Fruit fly (Drosophila melanogaster): ENCODE data around the gene Sarm.

Sarm gene

dm6 chr3L:8028493-8029193 is 35.0 kb upstream of the Sarm start (continued):
- TF ChIP-seq CG7963 (GFP tag; IDR thresholded peaks at IDR 0.05; ENCODE audit: partially characterized antibody) (peak; percentile 61; the same call in 2 of the 3 replicates), Scr (GFP tag; IDR thresholded peaks at IDR 0.05; ENCODE audit: partially characterized antibody) (peak; percentile 57; the same call in 1 of the 2 replicates), Med (GFP tag) (peak; percentile 55), wek (GFP tag; optimal IDR thresholded peaks at IDR 0.05) (no peak), en (GFP tag; optimal IDR thresholded peaks at IDR 0.05) (no peak), unc-4 (GFP tag; IDR thresholded peaks at IDR 0.05; ENCODE audit: partially characterized antibody) (no peak), salm (tag; optimal IDR thresholded peaks at IDR 0.05) (no peak), ems (GFP tag; optimal IDR thresholded peaks at IDR 0.05) (no peak), Kr (GFP tag; optimal IDR thresholded peaks at IDR 0.05) (no peak), CG42726 (GFP tag; IDR thresholded peaks at IDR 0.05; ENCODE audit: partially characterized antibody) (peak; percentile 53; the same call in 1 of the 2 replicates), CG10959 (GFP tag; IDR thresholded peaks at IDR 0.05) (no peak), hb (GFP tag; IDR thresholded peaks at IDR 0.05; ENCODE audit: partially characterized antibody) (0 out of 3 replicates have a peak, but pooled peaks have one; percentile 38), h (optimal IDR thresholded peaks at IDR 0.05) (no peak), sr (GFP tag; IDR thresholded peaks at IDR 0.05) (no peak), zen2 (GFP tag; IDR thresholded peaks at IDR 0.05; ENCODE audit: partially characterized antibody) (peak; percentile 62; the same call in 2 of the 3 replicates), da (GFP tag; optimal IDR thresholded peaks at IDR 0.05) (no peak), CkIIα-i1 (GFP tag; IDR thresholded peaks at IDR 0.05) (no peak), CG7271 (tag; optimal IDR thresholded peaks at IDR 0.05) (no peak), sima (GFP tag; optimal IDR thresholded peaks at IDR 0.05) (no peak), CG10462 (GFP tag; optimal IDR thresholded peaks at IDR 0.05) (no peak), br (optimal IDR thresholded peaks at IDR 0.05) (no peak), CG10366 (GFP tag; IDR thresholded peaks at IDR 0.05) (peak; percentile 47), Oaz (GFP tag; IDR thresholded peaks at IDR 0.05) (no peak), mirr (GFP tag; optimal IDR thresholded peaks at IDR 0.05) (peak; percentile 46), CG14014 (GFP tag; IDR thresholded peaks at IDR 0.05) (no peak), Sox100B (GFP tag; optimal IDR thresholded peaks at IDR 0.05) (no peak), vvl (GFP tag; IDR thresholded peaks at IDR 0.05) (peak; percentile 31; the same call in 1 of the 2 replicates), Antp (GFP tag; optimal IDR thresholded peaks at IDR 0.05) (no peak), CG2889 (GFP tag; IDR thresholded peaks at IDR 0.05) (no peak), sens-2 (GFP tag; IDR thresholded peaks at IDR 0.05) (0 out of 2 replicates have a peak, but pooled peaks have one; percentile 4), amos (GFP tag; IDR thresholded peaks at IDR 0.05; ENCODE audit: partially characterized antibody) (peak; percentile 28; the same call in 1 of the 2 replicates), E2f2 (GFP tag; IDR thresholded peaks at IDR 0.05) (no peak), Xrp1 (GFP tag; IDR thresholded peaks at IDR 0.05) (0 out of 2 replicates have a peak, but pooled peaks have one; percentile 11), HLH54F (GFP tag; optimal IDR thresholded peaks at IDR 0.05) (no peak), Sin3A (optimal IDR thresholded peaks at IDR 0.05) (no peak), Side (GFP tag; optimal IDR thresholded peaks at IDR 0.05) (no peak), ERR (GFP tag; optimal IDR thresholded peaks at IDR 0.05) (no peak), CG17186 (GFP tag; optimal IDR thresholded peaks at IDR 0.05) (no peak), klu (GFP tag; IDR thresholded peaks at IDR 0.05) (no peak), Pdp1 (GFP tag; optimal IDR thresholded peaks at IDR 0.05) (peak in 1 of 2 experiments; percentile 74), Mes4 (GFP tag; optimal IDR thresholded peaks at IDR 0.05) (no peak), Vsx1 (GFP tag; optimal IDR thresholded peaks at IDR 0.05) (peak; percentile 95), Asciz (GFP tag; optimal IDR thresholded peaks at IDR 0.05) (no peak), CG18619 (GFP tag; optimal IDR thresholded peaks at IDR 0.05) (no peak), CG1233 (GFP tag; optimal IDR thresholded peaks at IDR 0.05) (no peak), mam (GFP tag; optimal IDR thresholded peaks at IDR 0.05) (no peak), CG7556 (GFP tag; optimal IDR thresholded peaks at IDR 0.05) (no peak), CG2116 (GFP tag; optimal IDR thresholded peaks at IDR 0.05) (no peak), BEAF-32 (GFP tag; optimal IDR thresholded peaks at IDR 0.05) (no peak), CG7928 (GFP tag; optimal IDR thresholded peaks at IDR 0.05) (no peak)

All from whole organism, embryonic.